In genomic region chrIII:9461894-9462784, ce11 we compare ENCODE assay signal across 5 worm cellular contexts.
TF ChIP-seq lines count a peak whose summit lies in the region.

No protein-coding gene starts in this region.

TF ChIP-seq in whole organism, L1 larva, 84 proteins besides CTCF, POLR2A, EP300 and RAD21:
- TF ChIP-seq snpc-4 (tag; optimal IDR thresholded peaks at IDR 0.05; lab: Kevin White, UChicago) (no peak), blmp-1 (tag; optimal IDR thresholded peaks at IDR 0.05; lab: Kevin White, UChicago) (peak; percentile 12)

TF ChIP-seq in whole organism, L2 larva, 48 proteins besides CTCF, POLR2A, EP300 and RAD21:
- TF ChIP-seq fos-1 (tag; optimal IDR thresholded peaks at IDR 0.05; lab: Kevin White, UChicago): peak; percentile 2
- no peak for TF ChIP-seq nhr-10 (tag; optimal IDR thresholded peaks at IDR 0.05; lab: Kevin White, UChicago)
- no peak for TF ChIP-seq nhr-237 (tag; optimal IDR thresholded peaks at IDR 0.05; lab: Kevin White, UChicago)
TF ChIP-seq in whole organism, L2 larva: peak in this region for 1.

TF ChIP-seq in whole organism, L3 larva, 47 proteins besides CTCF, POLR2A, EP300 and RAD21:
- no peak for TF ChIP-seq nhr-25 (tag; optimal IDR thresholded peaks at IDR 0.05; lab: Kevin White, UChicago)
- no peak for TF ChIP-seq ceh-82 (tag; optimal IDR thresholded peaks at IDR 0.05; lab: Kevin White, UChicago)
- peak; percentile 14 for TF ChIP-seq R02D3.7 (tag; optimal IDR thresholded peaks at IDR 0.05; lab: Kevin White, UChicago)
- TF ChIP-seq daf-12 (tag; optimal IDR thresholded peaks at IDR 0.05; lab: Kevin White, UChicago): no peak
- no peak for TF ChIP-seq nhr-28 (tag; optimal IDR thresholded peaks at IDR 0.05; lab: Kevin White, UChicago)
- no peak for TF ChIP-seq ZK546.5 (tag; optimal IDR thresholded peaks at IDR 0.05; lab: Kevin White, UChicago)
- no peak for TF ChIP-seq elt-1 (tag; optimal IDR thresholded peaks at IDR 0.05; lab: Kevin White, UChicago)
- TF ChIP-seq nhr-77 (tag; optimal IDR thresholded peaks at IDR 0.05; lab: Kevin White, UChicago): no peak
TF ChIP-seq in whole organism, L3 larva: peak in this region for 1.

TF ChIP-seq in whole organism, L4 larva, 104 proteins besides CTCF, POLR2A, EP300 and RAD21 (continues in another document):
- TF ChIP-seq dmd-6 (GFP tag; IDR thresholded peaks at IDR 0.05; lab: Robert Waterston, UW) (no peak), Y48G9A.11 (GFP tag; IDR thresholded peaks at IDR 0.05; lab: Robert Waterston, UW) (no peak), nhr-25 (tag; optimal IDR thresholded peaks at IDR 0.05; lab: Kevin White, UChicago; ENCODE audit: borderline replicate concordance, insufficient read depth) (no peak), set-16 (GFP tag; IDR thresholded peaks at IDR 0.05; lab: Robert Waterston, UW) (0 out of 2 replicates have a peak, but pooled peaks have one; percentile 20), mdt-29 (GFP tag; IDR thresholded peaks at IDR 0.05; lab: Robert Waterston, UW) (no peak), spr-3 (GFP tag; optimal IDR thresholded peaks at IDR 0.05; lab: Kevin White, UChicago) (no peak), zfp-2 (tag; optimal IDR thresholded peaks at IDR 0.05; lab: Kevin White, UChicago) (no peak), nhr-102 (tag; optimal IDR thresholded peaks at IDR 0.05; lab: Kevin White, UChicago) (no peak), nhr-77 (tag; optimal IDR thresholded peaks at IDR 0.05; lab: Kevin White, UChicago) (no peak), jun-1 (tag; optimal IDR thresholded peaks at IDR 0.05; lab: Kevin White, UChicago) (no peak), ceh-82 (tag; optimal IDR thresholded peaks at IDR 0.05; lab: Kevin White, UChicago) (no peak), rbr-2 (tag; optimal IDR thresholded peaks at IDR 0.05; lab: Kevin White, UChicago) (no peak), nhr-42 (GFP tag; IDR thresholded peaks at IDR 0.05; lab: Robert Waterston, UW) (0 out of 2 replicates have a peak, but pooled peaks have one; percentile 49), lin-15B (tag; optimal IDR thresholded peaks at IDR 0.05; lab: Kevin White, UChicago) (no peak), tra-1 (GFP tag; IDR thresholded peaks at IDR 0.05; lab: Robert Waterston, UW) (no peak), gei-8 (GFP tag; optimal IDR thresholded peaks at IDR 0.05; lab: Kevin White, UChicago) (no peak), nhr-76 (tag; optimal IDR thresholded peaks at IDR 0.05; lab: Kevin White, UChicago) (no peak), nhr-28 (tag; optimal IDR thresholded peaks at IDR 0.05; lab: Kevin White, UChicago) (no peak), F10B5.3 (tag; optimal IDR thresholded peaks at IDR 0.05; lab: Kevin White, UChicago) (no peak), T20F7.1 (GFP tag; optimal IDR thresholded peaks at IDR 0.05; lab: Kevin White, UChicago) (no peak), aha-1 (tag; lab: Kevin White, UChicago) (peak; percentile 28), ztf-11 (tag; optimal IDR thresholded peaks at IDR 0.05; lab: Kevin White, UChicago) (no peak), ces-1 (GFP tag; optimal IDR thresholded peaks at IDR 0.05; lab: Kevin White, UChicago) (no peak), fkh-10 (GFP tag; optimal IDR thresholded peaks at IDR 0.05; lab: Kevin White, UChicago) (no peak), ceh-32 (tag; optimal IDR thresholded peaks at IDR 0.05; lab: Kevin White, UChicago; ENCODE audit: poor library complexity) (no peak), nhr-111 (GFP tag; optimal IDR thresholded peaks at IDR 0.05; lab: Kevin White, UChicago) (no peak), egl-43 (GFP tag; IDR thresholded peaks at IDR 0.05; lab: Robert Waterston, UW) (peak; percentile 73), hlh-30 (tag; optimal IDR thresholded peaks at IDR 0.05; lab: Kevin White, UChicago; ENCODE audit: insufficient read depth) (no peak), lim-7 (GFP tag; IDR thresholded peaks at IDR 0.05; lab: Robert Waterston, UW) (0 out of 2 replicates have a peak, but pooled peaks have one; percentile 32), hlh-11 (tag; optimal IDR thresholded peaks at IDR 0.05; lab: Kevin White, UChicago) (no peak), pqm-1 (tag; optimal IDR thresholded peaks at IDR 0.05; lab: Kevin White, UChicago) (no peak), zag-1 (tag; optimal IDR thresholded peaks at IDR 0.05; lab: Kevin White, UChicago) (no peak), ZK546.5 (tag; optimal IDR thresholded peaks at IDR 0.05; lab: Kevin White, UChicago) (no peak), zip-2 (tag; optimal IDR thresholded peaks at IDR 0.05; lab: Kevin White, UChicago) (no peak), aly-2 (tag; optimal IDR thresholded peaks at IDR 0.05; lab: Kevin White, UChicago) (peak; percentile 78), tag-97 (GFP tag; IDR thresholded peaks at IDR 0.05; lab: Robert Waterston, UW) (no peak), skn-1 (tag; optimal IDR thresholded peaks at IDR 0.05; lab: Kevin White, UChicago) (no peak), mxl-3 (GFP tag; optimal IDR thresholded peaks at IDR 0.05; lab: Kevin White, UChicago) (peak; percentile 2), R02D3.7 (tag; optimal IDR thresholded peaks at IDR 0.05; lab: Kevin White, UChicago) (no peak), lin-29 (GFP tag; IDR thresholded peaks at IDR 0.05; lab: Robert Waterston, UW) (no peak), unc-130 (GFP tag; optimal IDR thresholded peaks at IDR 0.05; lab: Kevin White, UChicago) (no peak)

TF ChIP-seq in whole organism, young adult, 124 proteins besides CTCF, POLR2A, EP300 and RAD21:
- TF ChIP-seq tbp1 (GFP tag; optimal IDR thresholded peaks at IDR 0.05; lab: Kevin White, UChicago) (peak; percentile 26), bed-2 (GFP tag; IDR thresholded peaks at IDR 0.05; lab: Robert Waterston, UW) (no peak), ceh-100 (GFP tag; IDR thresholded peaks at IDR 0.05; lab: Robert Waterston, UW) (peak; percentile 16; the same call in 1 of the 2 replicates), aptf-3 (GFP tag; IDR thresholded peaks at IDR 0.05; lab: Robert Waterston, UW) (0 out of 2 replicates have a peak, but pooled peaks have one; percentile 47), let-607 (tag; optimal IDR thresholded peaks at IDR 0.05; lab: Kevin White, UChicago) (no peak), ztf-28 (GFP tag; IDR thresholded peaks at IDR 0.05; lab: Robert Waterston, UW) (0 out of 2 replicates have a peak, but pooled peaks have one; percentile 5), F52B5.7 (tag; optimal IDR thresholded peaks at IDR 0.05; lab: Kevin White, UChicago) (peak; percentile 21), Y53F4B.3 (GFP tag; IDR thresholded peaks at IDR 0.05; lab: Robert Waterston, UW) (no peak), let-526 (GFP tag; IDR thresholded peaks at IDR 0.05; lab: Robert Waterston, UW) (no peak), lin-26 (GFP tag; IDR thresholded peaks at IDR 0.05; lab: Robert Waterston, UW) (peak; percentile 72; the same call in 1 of the 2 replicates), die-1 (tag; optimal IDR thresholded peaks at IDR 0.05; lab: Kevin White, UChicago) (peak; percentile 45), rec-8 (tag; optimal IDR thresholded peaks at IDR 0.05; lab: Kevin White, UChicago) (peak in 1 of 2 experiments; percentile 44), Y79H2A.3 (GFP tag; conservative IDR thresholded peaks at IDR 0.05; lab: Robert Waterston, UW) (peak; percentile 31; the same call in 1 of the 2 replicates), atf-7 (tag; optimal IDR thresholded peaks at IDR 0.05; lab: Kevin White, UChicago) (peak; percentile 32), zfh-2 (GFP tag; conservative IDR thresholded peaks at IDR 0.05; lab: Robert Waterston, UW) (peak; percentile 59), F55B11.4 (tag; optimal IDR thresholded peaks at IDR 0.05; lab: Kevin White, UChicago; ENCODE audit: borderline replicate concordance, insufficient read depth) (no peak), lsl-1 (GFP tag; optimal IDR thresholded peaks at IDR 0.05; lab: Kevin White, UChicago) (peak; percentile 17), ztf-18 (tag; optimal IDR thresholded peaks at IDR 0.05; lab: Kevin White, UChicago) (peak; percentile 24)
